Worm (Caenorhabditis elegans): ENCODE results near the gene T01B7.9.

ce11 chrII:8701059-8701458, 25.5 kb downstream of the T01B7.9 start:
- TF ChIP-seq dao-5 (tag; optimal IDR thresholded peaks at IDR 0.05) (no peak), him-1 (tag; optimal IDR thresholded peaks at IDR 0.05) (no peak), W03F9.2 (tag; optimal IDR thresholded peaks at IDR 0.05) (no peak)

Data from whole organism, L4/young adult.